Fruit fly (Drosophila melanogaster): ENCODE measurements around the gene ND-ACP.

ND-ACP gene

dm6 chr3L:1368201-1368617 is 38.5 kb downstream of the ND-ACP start (continued):
- TF ChIP-seq CG8290 (GFP tag; optimal IDR thresholded peaks at IDR 0.05) (peak; percentile 58), CG8290 (tag; optimal IDR thresholded peaks at IDR 0.05) (peak in 1 of 2 experiments; percentile 89), HmgZ (tag; optimal IDR thresholded peaks at IDR 0.05) (peak; percentile 63), luna (GFP tag; optimal IDR thresholded peaks at IDR 0.05) (no peak), ssp (GFP tag; IDR thresholded peaks at IDR 0.05) (peak; percentile 64), CG3847 (GFP tag; IDR thresholded peaks at IDR 0.05) (peak; percentile 82), CG16863 (GFP tag; optimal IDR thresholded peaks at IDR 0.05) (peak; percentile 61), Blimp-1 (GFP tag; optimal IDR thresholded peaks at IDR 0.05) (peak; percentile 52), abd-A (tag; optimal IDR thresholded peaks at IDR 0.05) (peak; percentile 85), ap (GFP tag; IDR thresholded peaks at IDR 0.05) (peak; percentile 75), CG11456 (GFP tag; IDR thresholded peaks at IDR 0.05) (peak; percentile 86), Nf-YC (tag; optimal IDR thresholded peaks at IDR 0.05) (peak; percentile 18), ase (GFP tag; IDR thresholded peaks at IDR 0.05) (peak; percentile 56; the same call in 2 of the 3 replicates), CTCF (GFP tag; optimal IDR thresholded peaks at IDR 0.05) (no peak), CG7357 (GFP tag; IDR thresholded peaks at IDR 0.05) (peak; percentile 77), CG12071 (GFP tag; optimal IDR thresholded peaks at IDR 0.05) (peak; percentile 56), CG3281 (GFP tag; optimal IDR thresholded peaks at IDR 0.05) (peak; percentile 70), H15 (GFP tag; IDR thresholded peaks at IDR 0.05) (peak; percentile 83), Ssrp (tag; optimal IDR thresholded peaks at IDR 0.05) (peak; percentile 66), H2.0 (GFP tag; IDR thresholded peaks at IDR 0.05) (peak; percentile 85), Doc2 (GFP tag; IDR thresholded peaks at IDR 0.05) (no peak; the same call in 1 of the 2 replicates), ttk (GFP tag; IDR thresholded peaks at IDR 0.05) (peak; percentile 68), Dip3 (GFP tag; optimal IDR thresholded peaks at IDR 0.05) (peak; percentile 59), sc (optimal IDR thresholded peaks at IDR 0.05) (no peak), sc (GFP tag; optimal IDR thresholded peaks at IDR 0.05) (peak; percentile 51), Usf (GFP tag; optimal IDR thresholded peaks at IDR 0.05) (peak; percentile 72), CG13775 (GFP tag; optimal IDR thresholded peaks at IDR 0.05) (peak; percentile 69), Camta (GFP tag; optimal IDR thresholded peaks at IDR 0.05) (peak; percentile 75), CG10321 (GFP tag; IDR thresholded peaks at IDR 0.05) (no peak; the same call in 1 of the 2 replicates), D (optimal IDR thresholded peaks at IDR 0.05) (no peak), D (GFP tag; optimal IDR thresholded peaks at IDR 0.05) (peak; percentile 68), CG17829 (tag; optimal IDR thresholded peaks at IDR 0.05) (peak; percentile 80), CG12219 (GFP tag; optimal IDR thresholded peaks at IDR 0.05) (peak; percentile 65), schlank (tag; optimal IDR thresholded peaks at IDR 0.05) (peak; percentile 19), CG18764 (GFP tag; optimal IDR thresholded peaks at IDR 0.05) (peak; percentile 33), E2f2 (GFP tag; IDR thresholded peaks at IDR 0.05) (peak; percentile 57), pb (GFP tag; optimal IDR thresholded peaks at IDR 0.05) (peak; percentile 57), fd3F (GFP tag; optimal IDR thresholded peaks at IDR 0.05) (peak; percentile 62), sd (tag; optimal IDR thresholded peaks at IDR 0.05) (peak; percentile 49), az2 (GFP tag; optimal IDR thresholded peaks at IDR 0.05) (peak; percentile 75), ranshi (GFP tag; IDR thresholded peaks at IDR 0.05) (peak; percentile 90), hb (GFP tag; IDR thresholded peaks at IDR 0.05; ENCODE audit: partially characterized antibody) (no peak), B-H1 (GFP tag; IDR thresholded peaks at IDR 0.05) (peak; percentile 78), ato (GFP tag; IDR thresholded peaks at IDR 0.05; ENCODE audit: partially characterized antibody) (no peak), CG9817 (tag; optimal IDR thresholded peaks at IDR 0.05) (peak; percentile 47), mirr (GFP tag; optimal IDR thresholded peaks at IDR 0.05) (peak; percentile 31), CG8089 (GFP tag; optimal IDR thresholded peaks at IDR 0.05) (peak; percentile 47), slp2 (GFP tag; optimal IDR thresholded peaks at IDR 0.05) (peak; percentile 73), HmgD (GFP tag; optimal IDR thresholded peaks at IDR 0.05) (no peak), tin (GFP tag; optimal IDR thresholded peaks at IDR 0.05) (peak; percentile 73), CG11504 (tag; optimal IDR thresholded peaks at IDR 0.05) (peak; percentile 74), CG10543 (GFP tag; optimal IDR thresholded peaks at IDR 0.05) (no peak), CG17361 (GFP tag; IDR thresholded peaks at IDR 0.05) (peak; percentile 83)
